Fruit fly (Drosophila melanogaster) whole organism, pupa: ENCODE measurements around the gene msn.

Experiments used
- CG10348 ChIP-seq: fragments of 200-800 bp; sonication (Bioruptor generic); IDR thresholded peaks from 2 replicates; pipeline ENCODE4 v1.3.6; 2022; ENCODE audit warnings: missing biosample characterization, missing genetic modification characterization
- CG12605 ChIP-seq: fragments of 200-800 bp; sonication (Bioruptor generic); IDR thresholded peaks from 2 replicates; pipeline ENCODE4 v1.3.6; 2022; ENCODE audit warnings: missing biosample characterization, missing genetic modification characterization
- CG13204 ChIP-seq: fragments of 200-800 bp; sonication (Bioruptor generic); optimal IDR thresholded peaks from 2 replicates; lab custom pipeline; 2018; ENCODE audit warnings: missing biosample characterization, mild to moderate bottlenecking, missing genetic modification characterization, moderate library complexity
- CG14655 ChIP-seq: fragments of 200-800 bp; sonication (Bioruptor generic); optimal IDR thresholded peaks from 3 replicates; lab custom pipeline; 2017; ENCODE audit warnings: mild to moderate bottlenecking, missing biosample characterization, missing genetic modification reagents, missing genetic modification characterization
- CG15710 ChIP-seq: fragments of 200-800 bp; sonication (Bioruptor generic); optimal IDR thresholded peaks from 2 replicates; lab custom pipeline; 2018; ENCODE audit warnings: missing biosample characterization, mild to moderate bottlenecking, missing genetic modification characterization, moderate library complexity
- CG17806 ChIP-seq: fragments of 200-800 bp; sonication (Bioruptor generic); optimal IDR thresholded peaks from 2 replicates; lab custom pipeline; 2018; ENCODE audit warnings: missing biosample characterization, mild to moderate bottlenecking, missing genetic modification characterization, moderate library complexity
- CG32121 ChIP-seq: fragments of 200-800 bp; sonication (Bioruptor generic); IDR thresholded peaks from 2 replicates; pipeline ENCODE4 v1.3.6; 2022; ENCODE audit warnings: missing biosample characterization, missing genetic modification characterization
- CG34367 ChIP-seq: fragments of 200-800 bp; sonication (Bioruptor generic); optimal IDR thresholded peaks from 2 replicates; lab custom pipeline; 2018; ENCODE audit warnings: missing biosample characterization, mild to moderate bottlenecking, missing genetic modification characterization
- CG4496 ChIP-seq: fragments of 200-800 bp; sonication (Bioruptor generic); IDR thresholded peaks from 3 replicates; pipeline ENCODE4 v1.3.6; 2022; ENCODE audit warnings: missing biosample characterization, missing genetic modification characterization
- CG8159 ChIP-seq: fragments of 200-800 bp; sonication (Bioruptor generic); optimal IDR thresholded peaks from 3 replicates; lab custom pipeline; 2018; ENCODE audit warnings: missing biosample characterization, mild to moderate bottlenecking, missing genetic modification characterization, moderate library complexity
- CG8301 ChIP-seq: fragments of 200-800 bp; sonication (Bioruptor generic); optimal IDR thresholded peaks from 2 replicates; lab custom pipeline; 2018; ENCODE audit warnings: missing biosample characterization, mild to moderate bottlenecking, missing genetic modification characterization
- CG9948 ChIP-seq: fragments of 200-800 bp; sonication (Bioruptor generic); optimal IDR thresholded peaks from 2 replicates; lab custom pipeline; 2018; ENCODE audit warnings: missing biosample characterization, mild to moderate bottlenecking, missing genetic modification characterization, moderate library complexity
- D1 ChIP-seq: fragments of 200-800 bp; sonication (Bioruptor generic); optimal IDR thresholded peaks from 2 replicates; lab custom pipeline; 2018; ENCODE audit warnings: missing biosample characterization, mild to moderate bottlenecking, missing genetic modification characterization, moderate library complexity
- EcR ChIP-seq: fragments of 200-800 bp; sonication (Bioruptor generic); optimal IDR thresholded peaks from 3 replicates; lab custom pipeline; 2019; ENCODE audit warnings: missing biosample characterization, missing genetic modification characterization, mild to moderate bottlenecking, moderate library complexity, missing genetic modification reagents
- Ets98B ChIP-seq: fragments of 200-800 bp; sonication (Bioruptor generic); IDR thresholded peaks from 2 replicates; pipeline ENCODE4 v1.3.6; 2022; ENCODE audit warnings: missing biosample characterization, missing genetic modification characterization
- Pif1A ChIP-seq: fragments of 200-800 bp; sonication (Bioruptor generic); optimal IDR thresholded peaks from 3 replicates; lab custom pipeline; 2016; ENCODE audit warnings: missing biosample characterization, missing genetic modification characterization
- Pif1B ChIP-seq: fragments of 200-800 bp; sonication (Bioruptor generic); optimal IDR thresholded peaks from 3 replicates; lab custom pipeline; 2016; ENCODE audit warnings: missing biosample characterization, missing genetic modification characterization
- Snoo ChIP-seq: fragments of 200-800 bp; sonication (Bioruptor generic); optimal IDR thresholded peaks from 3 replicates; lab custom pipeline; 2017; ENCODE audit warnings: missing biosample characterization, mild to moderate bottlenecking, missing genetic modification characterization, inconsistent platforms
- fd96Ca ChIP-seq: fragments of 200-800 bp; sonication (Bioruptor generic); IDR thresholded peaks from 3 replicates; pipeline ENCODE4 v1.3.6; 2022; ENCODE audit warnings: missing biosample characterization, missing genetic modification characterization
- gl ChIP-seq: fragments of 200-800 bp; sonication (Bioruptor generic); optimal IDR thresholded peaks from 2 replicates; lab custom pipeline; 2018; ENCODE audit warnings: missing biosample characterization, mild to moderate bottlenecking, missing genetic modification characterization
- rn ChIP-seq: fragments of 200-800 bp; sonication (Bioruptor generic); IDR thresholded peaks from 2 replicates; pipeline ENCODE4 v1.3.6; 2022; ENCODE audit warnings: missing biosample characterization, missing genetic modification characterization

msn gene

DNA sequence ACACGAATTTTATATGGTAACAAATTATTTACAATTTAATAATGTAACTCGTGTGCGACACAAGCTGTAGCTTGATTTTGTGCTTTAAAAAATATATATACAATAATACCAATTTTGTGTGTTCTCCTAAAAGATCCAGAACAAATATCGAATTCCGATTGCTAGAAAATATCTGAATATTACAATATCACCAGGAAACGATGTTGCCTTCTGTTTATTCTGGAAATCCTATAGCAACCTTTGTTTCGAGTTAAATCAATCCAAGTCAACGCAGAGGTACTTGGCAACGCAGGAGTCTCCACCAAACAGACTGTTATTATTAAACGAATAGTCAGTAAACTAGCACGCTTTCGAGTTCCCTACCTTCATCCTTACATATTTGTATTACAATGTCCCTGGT, 9.1 kb upstream of the msn start, which contains the start of gene CG16984:
Gene CG16984, plus strand, starts transcription at position 301 of the 400 bp plus-strand sequence.
- TF ChIP-seq CG12605 (GFP tag; lab: Robert Waterston, UW): no peak
- TF ChIP-seq gl (tag; lab: Kevin White, UChicago): no peak
- no peak for TF ChIP-seq rn (GFP tag; lab: Robert Waterston, UW)
- TF ChIP-seq fd96Ca: no peak
- no peak for TF ChIP-seq Pif1A (GFP tag; lab: Kevin White, UChicago)

DNA sequence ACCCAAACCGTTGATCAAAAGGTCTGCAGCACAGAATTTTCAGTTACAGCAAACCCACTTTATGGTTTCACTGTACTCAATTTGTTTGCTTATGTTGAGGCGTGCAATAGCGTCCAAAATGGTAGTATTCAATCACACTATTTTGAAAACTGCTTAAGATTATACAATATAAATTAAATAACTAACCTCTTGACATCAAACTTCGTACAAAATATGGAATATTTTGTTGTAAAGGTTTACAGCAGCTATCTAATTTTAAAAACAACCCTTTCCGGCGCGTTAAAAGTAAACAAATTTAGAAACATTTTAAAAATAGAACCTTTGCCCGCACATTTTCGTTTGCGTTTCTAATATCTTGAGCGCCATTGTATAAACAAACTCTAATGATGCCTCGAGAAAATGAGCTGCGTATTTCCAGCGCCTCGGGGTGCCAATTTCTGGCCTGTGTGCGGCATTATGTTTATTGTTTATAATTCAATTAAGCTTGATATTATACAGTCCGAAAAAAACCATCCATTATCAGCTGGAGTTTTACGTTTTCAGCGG, 4.5 kb upstream of the msn start:
- no peak for TF ChIP-seq CG8159 (tag; lab: Kevin White, UChicago)
- 0 out of 2 replicates have a peak, but pooled peaks have one; percentile 12 for TF ChIP-seq CG32121 (GFP tag; lab: Robert Waterston, UW)
- TF ChIP-seq EcR (GFP tag; lab: Kevin White, UChicago): no peak

DNA sequence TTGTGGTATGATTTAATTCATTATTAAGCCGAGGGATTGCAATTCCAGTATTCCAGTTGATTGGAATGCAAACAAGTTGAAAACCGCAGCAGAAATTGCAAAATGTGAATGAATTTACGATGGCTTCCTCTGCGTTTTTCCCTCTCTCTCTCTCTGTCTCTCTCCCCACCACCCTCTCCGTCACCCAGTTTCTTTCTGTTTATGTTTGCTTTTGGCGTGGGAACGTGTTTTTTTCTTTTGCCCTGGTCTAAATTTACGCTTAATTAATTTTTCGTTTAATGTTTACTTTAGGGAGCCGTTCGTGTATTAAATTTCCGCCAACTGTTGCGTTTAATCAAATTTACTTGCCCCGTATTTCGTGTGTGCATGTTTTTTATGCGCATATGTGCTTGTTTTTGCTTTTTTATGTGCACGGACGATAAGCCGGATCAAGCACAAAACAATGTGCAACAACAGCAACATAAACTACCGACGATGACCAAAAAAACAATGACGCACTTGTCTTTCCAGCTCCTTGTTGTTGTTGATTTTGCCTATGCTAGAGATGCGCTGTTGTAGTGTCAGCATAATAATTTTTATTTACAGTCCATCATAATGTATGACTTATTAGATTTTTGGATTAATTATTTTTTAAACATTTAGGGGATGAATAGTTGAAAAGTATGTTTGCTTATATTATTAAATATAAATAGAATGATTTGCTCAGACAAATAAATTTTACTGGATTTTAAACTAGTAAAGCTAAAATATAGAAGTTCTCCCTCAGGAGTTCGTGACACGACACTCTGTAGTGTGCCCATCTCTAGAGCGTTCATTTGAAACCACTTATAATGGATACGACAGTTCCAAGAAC, 3.8 kb upstream of the msn start:
- TF ChIP-seq Pif1B (GFP tag; lab: Kevin White, UChicago): peak; percentile 26
- TF ChIP-seq CG14655 (GFP tag; lab: Kevin White, UChicago): no peak
- TF ChIP-seq CG15710 (tag; lab: Kevin White, UChicago): peak; percentile 50
- TF ChIP-seq CG8159 (tag; lab: Kevin White, UChicago): peak; percentile 59
- TF ChIP-seq gl (tag; lab: Kevin White, UChicago): no peak
- TF ChIP-seq CG10348 (GFP tag; lab: Robert Waterston, UW): no peak
- peak; percentile 39 for TF ChIP-seq Pif1A (GFP tag; lab: Kevin White, UChicago)
- no peak for TF ChIP-seq Ets98B (GFP tag; lab: Robert Waterston, UW)
- TF ChIP-seq CG4496: no peak
- no peak for TF ChIP-seq D1 (tag; lab: Kevin White, UChicago)
- no peak for TF ChIP-seq Snoo (tag; lab: Kevin White, UChicago)
- peak; percentile 36 for TF ChIP-seq CG9948
- TF ChIP-seq fd96Ca: 0 out of 3 replicates have a peak, but pooled peaks have one; percentile 8
- TF ChIP-seq CG32121 (GFP tag; lab: Robert Waterston, UW): 0 out of 2 replicates have a peak, but pooled peaks have one; percentile 10
- peak; percentile 23 for TF ChIP-seq CG8301
- TF ChIP-seq CG34367 (tag; lab: Kevin White, UChicago): peak; percentile 1
- no peak for TF ChIP-seq CG17806 (tag; lab: Kevin White, UChicago)
- no peak for TF ChIP-seq EcR (GFP tag; lab: Kevin White, UChicago)
- peak; percentile 26 for TF ChIP-seq CG12605 (GFP tag; lab: Robert Waterston, UW)
- TF ChIP-seq rn (GFP tag; lab: Robert Waterston, UW): no peak
- no peak for TF ChIP-seq CG13204

DNA sequence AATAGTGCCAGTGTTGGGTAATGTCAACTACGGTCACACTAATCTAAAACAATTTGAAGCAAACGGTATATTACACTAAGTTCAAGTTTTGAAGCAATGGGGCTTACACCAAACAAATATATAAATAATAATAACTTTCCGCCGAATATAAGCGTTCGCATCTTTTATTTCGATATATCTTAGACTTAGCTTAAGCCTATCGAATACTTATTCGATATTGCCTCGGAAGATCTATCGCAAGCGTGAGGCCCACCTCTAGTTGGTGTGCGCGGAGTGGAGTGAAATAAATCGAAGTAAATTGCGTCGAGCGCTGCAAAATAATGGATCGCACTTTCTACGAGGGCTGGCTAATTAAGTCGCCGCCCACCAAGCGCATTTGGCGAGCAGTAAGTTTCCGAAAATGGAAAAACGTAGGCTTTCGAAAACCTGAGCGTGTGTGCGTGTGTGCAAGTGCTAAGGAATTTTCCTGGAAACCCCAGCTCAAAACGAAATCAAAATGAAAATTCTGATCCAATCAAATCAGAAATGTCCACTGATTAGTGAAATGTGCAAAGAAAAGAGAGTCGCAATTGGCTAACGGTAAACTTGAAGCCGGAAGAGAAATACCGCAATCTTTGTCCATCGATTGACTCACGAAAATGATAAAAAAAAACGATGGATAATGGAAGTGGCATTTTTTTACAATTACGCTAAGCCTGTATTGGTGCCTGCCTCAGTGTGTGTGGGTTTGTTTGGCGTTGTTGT, 3.0 kb upstream of the msn start, which contains the start of gene dos:
Gene dos, plus strand, starts transcription at position 248 of the 744 bp plus-strand sequence.
- peak; percentile 9 for TF ChIP-seq CG14655 (GFP tag; lab: Kevin White, UChicago)
- no peak for TF ChIP-seq Pif1B (GFP tag; lab: Kevin White, UChicago)
- TF ChIP-seq Ets98B (GFP tag; lab: Robert Waterston, UW): 0 out of 2 replicates have a peak, but pooled peaks have one; percentile 23
- TF ChIP-seq CG4496: 0 out of 3 replicates have a peak, but pooled peaks have one; percentile 32
- TF ChIP-seq CG13204: no peak
- peak; percentile 14 for TF ChIP-seq CG17806 (tag; lab: Kevin White, UChicago)
- TF ChIP-seq Pif1A (GFP tag; lab: Kevin White, UChicago): peak; percentile 20
- peak; percentile 2 for TF ChIP-seq D1 (tag; lab: Kevin White, UChicago)
- peak; percentile 20 for TF ChIP-seq CG15710 (tag; lab: Kevin White, UChicago)
- TF ChIP-seq CG12605 (GFP tag; lab: Robert Waterston, UW): no peak
- no peak for TF ChIP-seq gl (tag; lab: Kevin White, UChicago)
- TF ChIP-seq CG8159 (tag; lab: Kevin White, UChicago): peak; percentile 37
- TF ChIP-seq CG9948: no peak
- TF ChIP-seq Snoo (tag; lab: Kevin White, UChicago): peak; percentile 15
- no peak for TF ChIP-seq CG10348 (GFP tag; lab: Robert Waterston, UW)
- no peak for TF ChIP-seq rn (GFP tag; lab: Robert Waterston, UW)
- TF ChIP-seq CG32121 (GFP tag; lab: Robert Waterston, UW): no peak
- TF ChIP-seq CG8301: peak; percentile 0
- TF ChIP-seq CG34367 (tag; lab: Kevin White, UChicago): no peak
- TF ChIP-seq EcR (GFP tag; lab: Kevin White, UChicago): no peak
- TF ChIP-seq fd96Ca: no peak

DNA sequence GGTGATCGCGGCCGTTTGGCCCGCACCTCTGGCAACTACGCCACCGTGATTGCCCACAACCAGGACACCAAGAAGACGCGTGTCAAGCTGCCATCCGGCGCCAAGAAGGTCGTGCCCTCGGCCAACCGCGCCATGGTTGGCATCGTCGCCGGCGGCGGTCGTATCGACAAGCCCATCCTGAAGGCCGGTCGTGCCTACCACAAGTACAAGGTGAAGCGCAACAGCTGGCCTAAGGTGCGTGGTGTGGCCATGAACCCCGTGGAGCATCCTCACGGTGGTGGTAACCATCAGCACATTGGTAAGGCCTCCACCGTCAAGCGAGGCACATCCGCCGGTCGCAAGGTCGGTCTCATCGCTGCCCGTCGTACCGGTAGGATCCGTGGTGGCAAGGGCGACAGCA, 2.0 kb upstream of the msn start:
- TF ChIP-seq CG10348 (GFP tag; lab: Robert Waterston, UW) (no peak), CG4496 (0 out of 3 replicates have a peak, but pooled peaks have one; percentile 20), CG9948 (no peak)
